Fruit fly (Drosophila melanogaster) S2 (cell line): ENCODE results near the gene kraken.

ENCODE experiments used
- CG8478 ChIP-seq: fragments of >200 bp; optimal IDR thresholded peaks from 2 replicates; lab custom pipeline; 2018
- CTCF ChIP-seq, 2 experiments: fragments of >200 bp; optimal IDR thresholded peaks; 2 replicates each; lab custom pipeline; 2018

dm6 chr2L:866950-867744 is 14.6 kb downstream of the kraken start:
- no peak for TF ChIP-seq CG8478 (lab: Kevin White, UChicago)
- no peak for TF ChIP-seq CTCF (optimal IDR thresholded peaks at IDR 0.05; lab: Kevin White, UChicago)
